Fruit fly (Drosophila melanogaster): ENCODE measurements around the gene kuk.

The kuk gene

dm6 chr3R:17056183-17056904, 23.7 kb upstream of the kuk start (continued):
- TF ChIP-seq bsh (GFP tag; optimal IDR thresholded peaks at IDR 0.05) = peak in 1 of 2 experiments; percentile 58
- no peak for TF ChIP-seq her (GFP tag; optimal IDR thresholded peaks at IDR 0.05)
- 0 out of 2 replicates have a peak, but pooled peaks have one; percentile 6 for TF ChIP-seq CG14667 (GFP tag; IDR thresholded peaks at IDR 0.05)
- TF ChIP-seq pum (GFP tag; optimal IDR thresholded peaks at IDR 0.05) = peak; percentile 11
- no peak for TF ChIP-seq zen2 (GFP tag; IDR thresholded peaks at IDR 0.05; ENCODE audit: partially characterized antibody)
- TF ChIP-seq Dip3 (GFP tag; optimal IDR thresholded peaks at IDR 0.05) = peak; percentile 18
- no peak for TF ChIP-seq Max (GFP tag; optimal IDR thresholded peaks at IDR 0.05)
- TF ChIP-seq Hsf (GFP tag; optimal IDR thresholded peaks at IDR 0.05) = no peak
- TF ChIP-seq CG5180 (GFP tag; optimal IDR thresholded peaks at IDR 0.05) = peak; percentile 85
- peak; percentile 47 for TF ChIP-seq CG18599 (GFP tag; optimal IDR thresholded peaks at IDR 0.05)
- peak; percentile 40; the same call in 1 of the 2 replicates for TF ChIP-seq CG32767 (GFP tag; IDR thresholded peaks at IDR 0.05)
- TF ChIP-seq Med (GFP tag) = peak; percentile 99
- peak; percentile 57 for TF ChIP-seq HmgZ (tag; optimal IDR thresholded peaks at IDR 0.05)
- TF ChIP-seq Pdp1 (GFP tag; optimal IDR thresholded peaks at IDR 0.05) = peak in 1 of 2 experiments; percentile 99
- no peak for TF ChIP-seq en (GFP tag; optimal IDR thresholded peaks at IDR 0.05)
- peak; percentile 73 for TF ChIP-seq mirr (GFP tag; optimal IDR thresholded peaks at IDR 0.05)
- no peak for TF ChIP-seq grn (GFP tag; optimal IDR thresholded peaks at IDR 0.05)
- no peak for TF ChIP-seq Dad (GFP tag; optimal IDR thresholded peaks at IDR 0.05)
- peak; percentile 71 for TF ChIP-seq CG8924 (tag; optimal IDR thresholded peaks at IDR 0.05)
- peak; percentile 57 for TF ChIP-seq sna (GFP tag; IDR thresholded peaks at IDR 0.05; ENCODE audit: partially characterized antibody)
- peak; percentile 23 for TF ChIP-seq lilli (GFP tag; optimal IDR thresholded peaks at IDR 0.05)
- no peak for TF ChIP-seq sisA (GFP tag; IDR thresholded peaks at IDR 0.05)
- TF ChIP-seq ERR (GFP tag; optimal IDR thresholded peaks at IDR 0.05) = peak; percentile 45
- 0 out of 2 replicates have a peak, but pooled peaks have one; percentile 7 for TF ChIP-seq wdn (GFP tag; IDR thresholded peaks at IDR 0.05)
- TF ChIP-seq ham (GFP tag; IDR thresholded peaks at IDR 0.05) = no peak
- TF ChIP-seq Lpt (GFP tag; optimal IDR thresholded peaks at IDR 0.05) = peak; percentile 85
- TF ChIP-seq CG13287 (GFP tag; IDR thresholded peaks at IDR 0.05; ENCODE audit: partially characterized antibody) = peak; percentile 55
- peak; percentile 98 for TF ChIP-seq CG10543 (GFP tag; optimal IDR thresholded peaks at IDR 0.05)
- no peak for TF ChIP-seq Sox102F (GFP tag; optimal IDR thresholded peaks at IDR 0.05)
- peak; percentile 58; the same call in 1 of the 2 replicates for TF ChIP-seq CG10321 (GFP tag; IDR thresholded peaks at IDR 0.05)
- peak; percentile 9 for TF ChIP-seq CG2712 (tag; optimal IDR thresholded peaks at IDR 0.05)
- TF ChIP-seq Gsc (GFP tag; IDR thresholded peaks at IDR 0.05) = no peak
- TF ChIP-seq CG8944 (GFP tag; optimal IDR thresholded peaks at IDR 0.05) = no peak
- TF ChIP-seq grau (tag; optimal IDR thresholded peaks at IDR 0.05) = peak; percentile 24
- no peak for TF ChIP-seq Spps (tag; optimal IDR thresholded peaks at IDR 0.05)
- TF ChIP-seq so (GFP tag; IDR thresholded peaks at IDR 0.05) = 0 out of 3 replicates have a peak, but pooled peaks have one; percentile 68
- TF ChIP-seq CG9215 (GFP tag; IDR thresholded peaks at IDR 0.05) = no peak
- peak; percentile 78 for TF ChIP-seq Nf-YC (tag; optimal IDR thresholded peaks at IDR 0.05)
- TF ChIP-seq sens (GFP tag) = peak; percentile 77
- TF ChIP-seq ash1 (GFP tag; optimal IDR thresholded peaks at IDR 0.05) = peak; percentile 32
- no peak for TF ChIP-seq CG3281 (GFP tag; optimal IDR thresholded peaks at IDR 0.05)
- peak; percentile 34 for TF ChIP-seq Kr (GFP tag; optimal IDR thresholded peaks at IDR 0.05)
- peak; percentile 76; the same call in 1 of the 2 replicates for TF ChIP-seq rib (GFP tag; IDR thresholded peaks at IDR 0.05)
- peak; percentile 74 for TF ChIP-seq otp (GFP tag; IDR thresholded peaks at IDR 0.05)
- TF ChIP-seq CG34376 (GFP tag; optimal IDR thresholded peaks at IDR 0.05) = peak; percentile 69
- no peak for TF ChIP-seq slou (GFP tag; optimal IDR thresholded peaks at IDR 0.05)
- TF ChIP-seq CG17829 (tag; optimal IDR thresholded peaks at IDR 0.05) = peak; percentile 19
- TF ChIP-seq knrl (GFP tag; IDR thresholded peaks at IDR 0.05; ENCODE audit: partially characterized antibody) = no peak
- TF ChIP-seq Oaz (GFP tag; IDR thresholded peaks at IDR 0.05) = no peak

Measured in whole organism, embryonic.